Fruit fly (Drosophila melanogaster): ENCODE data around the gene CG31642.

DNA sequence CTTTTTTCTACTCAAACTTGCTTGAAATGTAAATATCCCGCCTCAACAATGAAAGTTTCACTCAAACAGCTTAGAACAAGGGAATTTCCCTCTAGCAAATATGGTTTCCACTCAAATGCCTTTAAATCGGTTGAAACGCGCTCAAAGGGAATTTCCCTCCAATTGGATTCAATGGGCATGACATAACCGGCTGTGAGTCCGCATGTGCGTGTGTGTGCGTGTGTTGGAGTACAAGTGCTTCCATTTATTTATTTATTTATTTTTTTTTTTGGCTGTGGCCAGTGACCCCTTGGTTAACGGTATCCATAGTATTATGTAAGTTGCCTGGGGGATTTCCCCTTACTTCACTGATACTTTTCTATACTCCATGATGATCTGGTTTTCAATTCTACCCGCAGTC lies 42.2 kb upstream of the CG31642 start:
- TF ChIP-seq Hr39 (GFP tag; optimal IDR thresholded peaks at IDR 0.05) (no peak), Ets21C (GFP tag; optimal IDR thresholded peaks at IDR 0.05) (no peak), eg (GFP tag; IDR thresholded peaks at IDR 0.05) (no peak), Ets96B (tag; optimal IDR thresholded peaks at IDR 0.05) (no peak), lz (GFP tag; optimal IDR thresholded peaks at IDR 0.05) (no peak), Sox102F (GFP tag; optimal IDR thresholded peaks at IDR 0.05) (no peak), cyc (GFP tag; optimal IDR thresholded peaks at IDR 0.05) (no peak), Gug (GFP tag; IDR thresholded peaks at IDR 0.05) (no peak), Eip75B (GFP tag; optimal IDR thresholded peaks at IDR 0.05) (no peak), CG8119 (GFP tag; IDR thresholded peaks at IDR 0.05) (no peak), dac (GFP tag; optimal IDR thresholded peaks at IDR 0.05) (no peak), CG6854 (GFP tag; optimal IDR thresholded peaks at IDR 0.05) (no peak), Eip78C (GFP tag) (peak; percentile 11)

Measured in whole organism, prepupa.